Fruit fly (Drosophila melanogaster): ENCODE data around the gene CG4928.

DNA sequence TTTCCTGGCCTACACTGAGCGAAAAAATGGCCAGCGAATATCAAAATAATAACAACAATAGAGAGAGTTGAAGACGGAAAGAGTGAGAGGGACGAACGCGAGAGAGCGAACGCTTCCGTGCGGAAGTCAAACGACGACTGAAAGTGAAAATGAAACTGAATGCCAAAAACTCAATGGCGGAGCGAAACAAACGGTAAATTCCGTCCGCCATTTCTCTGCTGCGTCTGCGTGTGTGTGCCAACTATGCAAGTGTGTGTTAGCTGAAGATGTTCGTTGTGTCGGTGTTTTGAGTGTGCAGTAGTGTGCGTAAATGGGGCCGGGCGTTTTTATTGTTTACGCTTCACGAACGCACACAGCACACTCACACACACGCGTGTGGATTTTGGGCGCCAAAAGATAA lies 73.9 kb downstream of the CG4928 start:
- no peak for TF ChIP-seq CG8159 (tag; optimal IDR thresholded peaks at IDR 0.05)
- TF ChIP-seq rn (GFP tag; IDR thresholded peaks at IDR 0.05): no peak
- no peak for TF ChIP-seq Ets98B (GFP tag; IDR thresholded peaks at IDR 0.05)
- TF ChIP-seq CG8301 (tag; optimal IDR thresholded peaks at IDR 0.05): no peak
- TF ChIP-seq Pif1B (GFP tag; optimal IDR thresholded peaks at IDR 0.05): no peak
